Comparison of ENCODE assay signal across 3 worm cellular contexts in the genomic region with DNA sequence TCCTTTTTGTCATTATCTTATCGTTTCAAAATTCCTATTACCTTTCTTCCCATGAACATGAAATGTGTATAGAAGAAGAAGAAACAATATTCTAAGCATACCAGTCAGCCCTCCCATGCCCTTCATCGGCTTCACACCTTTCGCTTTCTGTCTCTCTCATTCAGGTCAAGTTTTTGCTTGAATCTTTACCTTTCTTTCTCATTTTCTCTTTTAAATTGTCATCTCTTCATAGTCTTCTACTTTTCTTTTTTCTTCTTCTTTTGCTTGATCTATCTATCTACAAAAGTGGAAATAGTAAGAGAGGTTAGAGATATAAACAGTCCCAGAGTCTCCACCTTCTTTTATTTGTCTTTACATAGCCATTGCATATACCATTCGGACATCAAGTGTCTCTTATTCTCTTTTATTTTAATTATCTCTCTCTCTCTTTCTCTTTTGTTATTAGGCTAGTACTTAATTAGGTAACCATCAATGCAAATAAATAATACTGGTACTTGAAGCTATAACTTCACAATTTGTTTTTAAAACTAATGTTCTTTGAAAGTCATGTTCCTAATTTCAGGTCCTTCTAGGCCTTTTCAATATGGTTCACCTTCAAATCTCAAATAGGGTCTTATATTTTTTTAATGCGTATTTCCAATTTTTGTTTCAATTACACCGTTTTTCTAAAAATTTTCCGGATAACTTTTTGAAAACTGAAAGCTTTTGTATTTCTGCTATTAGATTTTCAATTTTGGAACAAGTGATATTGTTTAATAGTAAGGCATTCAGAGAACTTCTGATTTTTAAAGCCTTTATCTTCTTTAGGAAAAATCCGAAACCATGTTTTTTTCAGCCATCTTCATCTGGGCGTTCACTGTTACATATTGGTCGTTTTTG.
A peak's percentile ranks its signal among the peaks of the same experiment; 100 is the strongest.
TF ChIP-seq lines count a peak whose summit lies in the region.

A gene (plus strand): TSS at position 829 of the 879 bp plus-strand sequence.

TF ChIP-seq in whole organism, L1 larva, 84 proteins besides CTCF, POLR2A, EP300 and RAD21 (continued from another document):
- TF ChIP-seq dpl-1 (GFP tag; optimal IDR thresholded peaks at IDR 0.05; lab: Kevin White, UChicago) (peak in 2 of 3 experiments; percentile 2 to 17), isw-1 (GFP tag; IDR thresholded peaks at IDR 0.05; lab: Robert Waterston, UW) (no peak), mep-1 (tag; optimal IDR thresholded peaks at IDR 0.05; lab: Kevin White, UChicago) (peak; percentile 29), nhr-20 (tag; optimal IDR thresholded peaks at IDR 0.05; lab: Kevin White, UChicago) (peak; percentile 35), ces-1 (GFP tag; optimal IDR thresholded peaks at IDR 0.05; lab: Kevin White, UChicago) (no peak), efl-1 (optimal IDR thresholded peaks at IDR 0.05; lab: Kevin White, UChicago) (no peak), efl-1 (GFP tag; optimal IDR thresholded peaks at IDR 0.05 in 1 of 2; lab: Kevin White, UChicago) (peak in 1 of 2 experiments; percentile 42), ama-1 (optimal IDR thresholded peaks at IDR 0.05; lab: Kevin White, UChicago) (no peak), snu-23 (GFP tag; optimal IDR thresholded peaks at IDR 0.05; lab: Kevin White, UChicago) (peak; percentile 14), lsy-2 (tag; optimal IDR thresholded peaks at IDR 0.05; lab: Kevin White, UChicago) (peak; percentile 8 to 57), nhr-71 (tag; optimal IDR thresholded peaks at IDR 0.05; lab: Kevin White, UChicago) (peak; percentile 37)
TF ChIP-seq in whole organism, L1 larva: peak in this region for 11.

TF ChIP-seq in whole organism, L2 larva, 48 proteins besides CTCF, POLR2A, EP300 and RAD21 (continued from another document):
- no peak for TF ChIP-seq ZK546.5 (tag; optimal IDR thresholded peaks at IDR 0.05; lab: Kevin White, UChicago)
- peak; percentile 33 for TF ChIP-seq sma-3 (GFP tag; optimal IDR thresholded peaks at IDR 0.05; lab: Kevin White, UChicago)
- TF ChIP-seq zag-1 (tag; optimal IDR thresholded peaks at IDR 0.05; lab: Kevin White, UChicago), result no peak
- no peak for TF ChIP-seq skn-1 (tag; optimal IDR thresholded peaks at IDR 0.05; lab: Kevin White, UChicago)
TF ChIP-seq in whole organism, L2 larva: peak in this region for 10.

TF ChIP-seq in whole organism, L4 larva, 104 proteins besides CTCF, POLR2A, EP300 and RAD21 (continued from another document):
- TF ChIP-seq daf-19 (GFP tag; conservative IDR thresholded peaks at IDR 0.05; lab: Robert Waterston, UW), result no peak
- TF ChIP-seq F37D6.2 (tag; optimal IDR thresholded peaks at IDR 0.05; lab: Kevin White, UChicago), result no peak
- peak; percentile 58 for TF ChIP-seq mep-1 (tag; optimal IDR thresholded peaks at IDR 0.05; lab: Kevin White, UChicago)
- TF ChIP-seq cey-2 (tag; optimal IDR thresholded peaks at IDR 0.05; lab: Kevin White, UChicago; ENCODE audit: borderline replicate concordance, insufficient read depth), result peak; percentile 34
- no peak for TF ChIP-seq T20F7.1 (GFP tag; optimal IDR thresholded peaks at IDR 0.05; lab: Kevin White, UChicago)
- TF ChIP-seq Y105C5A.15 (GFP tag; IDR thresholded peaks at IDR 0.05; lab: Robert Waterston, UW), result no peak
- no peak for TF ChIP-seq rbr-2 (tag; optimal IDR thresholded peaks at IDR 0.05; lab: Kevin White, UChicago)
- TF ChIP-seq ceh-62 (tag; optimal IDR thresholded peaks at IDR 0.05; lab: Kevin White, UChicago), result no peak
- TF ChIP-seq dmd-9 (GFP tag; IDR thresholded peaks at IDR 0.05; lab: Robert Waterston, UW), result no peak
- TF ChIP-seq madf-9 (GFP tag; conservative IDR thresholded peaks at IDR 0.05; lab: Robert Waterston, UW), result no peak
- TF ChIP-seq ceh-44 (GFP tag; IDR thresholded peaks at IDR 0.05; lab: Robert Waterston, UW), result no peak
- TF ChIP-seq dve-1 (tag; optimal IDR thresholded peaks at IDR 0.05; lab: Kevin White, UChicago; ENCODE audit: insufficient read depth), result peak; percentile 40
